Fruit fly (Drosophila melanogaster): ENCODE measurements around the gene CG12099.

Gene CG12099

DNA sequence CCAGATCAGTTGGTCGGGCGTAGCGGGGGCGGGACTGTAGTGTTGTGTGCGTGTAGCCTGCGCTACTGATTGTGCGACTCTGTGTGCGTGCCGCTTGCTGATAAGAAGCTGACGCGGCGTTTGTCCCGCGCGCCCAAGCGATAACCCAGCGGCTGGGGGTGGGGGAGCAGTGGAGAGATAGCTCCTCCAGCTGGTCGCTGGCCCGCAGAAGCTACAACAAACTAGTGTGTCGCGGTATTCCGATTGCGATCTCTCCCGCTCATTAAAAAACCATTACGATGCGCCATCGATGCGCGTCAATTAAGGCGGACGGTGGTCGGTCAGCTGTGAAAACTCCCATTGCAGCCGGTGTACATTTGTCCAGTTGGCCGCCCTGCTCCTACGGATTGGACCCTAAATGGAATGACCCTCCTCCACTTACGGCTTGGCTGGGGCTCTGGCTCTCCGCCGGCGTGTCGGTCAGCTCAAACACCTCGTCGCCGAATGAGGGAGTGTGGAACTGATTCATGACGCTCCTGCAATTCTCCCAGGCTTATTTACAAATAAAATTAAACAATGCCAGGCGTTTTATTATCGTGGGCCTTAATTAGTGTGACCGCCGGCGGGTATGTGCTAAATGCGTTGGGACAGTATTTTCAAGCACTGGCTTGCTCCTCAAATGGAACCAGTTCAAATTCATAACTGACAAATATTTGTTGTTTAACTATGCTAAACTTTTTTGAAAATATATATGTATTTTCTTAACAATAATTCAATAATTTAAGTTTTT lies 44.0 kb upstream of the CG12099 start, which contains the start of gene CG12104 (continued):
- TF ChIP-seq CG13424 (tag; optimal IDR thresholded peaks at IDR 0.05) (no peak), amos (GFP tag; IDR thresholded peaks at IDR 0.05; ENCODE audit: partially characterized antibody) (peak; percentile 35; the same call in 1 of the 2 replicates), phol (tag; optimal IDR thresholded peaks at IDR 0.05) (peak; percentile 16), CG10366 (GFP tag; IDR thresholded peaks at IDR 0.05) (no peak), zfh2 (GFP tag; optimal IDR thresholded peaks at IDR 0.05) (no peak), Sox100B (GFP tag; optimal IDR thresholded peaks at IDR 0.05) (no peak), Mes4 (GFP tag; optimal IDR thresholded peaks at IDR 0.05) (no peak), Side (GFP tag; optimal IDR thresholded peaks at IDR 0.05) (no peak), emc (GFP tag; optimal IDR thresholded peaks at IDR 0.05) (no peak), Blimp-1 (GFP tag; optimal IDR thresholded peaks at IDR 0.05) (no peak), CG14441 (GFP tag; IDR thresholded peaks at IDR 0.05) (no peak), repo (GFP tag; optimal IDR thresholded peaks at IDR 0.05) (no peak), Taf1 (GFP tag; IDR thresholded peaks at IDR 0.05) (no peak), ac (GFP tag; optimal IDR thresholded peaks at IDR 0.05) (no peak), E2f1 (GFP tag; IDR thresholded peaks at IDR 0.05) (no peak), CG8281 (tag; optimal IDR thresholded peaks at IDR 0.05) (no peak), CG14050 (GFP tag; IDR thresholded peaks at IDR 0.05) (no peak), bab2 (GFP tag; optimal IDR thresholded peaks at IDR 0.05) (no peak), CG8924 (tag; optimal IDR thresholded peaks at IDR 0.05) (no peak), Aef1 (GFP tag; IDR thresholded peaks at IDR 0.05) (no peak), B-H1 (GFP tag; IDR thresholded peaks at IDR 0.05) (no peak), CG10462 (GFP tag; optimal IDR thresholded peaks at IDR 0.05) (peak; percentile 24), Nf-YB (GFP tag; optimal IDR thresholded peaks at IDR 0.05) (no peak), nau (GFP tag; optimal IDR thresholded peaks at IDR 0.05) (no peak), pfk (GFP tag; optimal IDR thresholded peaks at IDR 0.05) (no peak), vvl (GFP tag; IDR thresholded peaks at IDR 0.05) (peak; percentile 37; the same call in 1 of the 2 replicates), CG6813 (GFP tag; optimal IDR thresholded peaks at IDR 0.05) (no peak), CG6854 (GFP tag; optimal IDR thresholded peaks at IDR 0.05) (no peak), CG16813 (GFP tag; IDR thresholded peaks at IDR 0.05; ENCODE audit: partially characterized antibody) (no peak), CG8290 (GFP tag; optimal IDR thresholded peaks at IDR 0.05) (no peak), CG8290 (tag; optimal IDR thresholded peaks at IDR 0.05) (peak in 1 of 2 experiments; percentile 13), dan (GFP tag; IDR thresholded peaks at IDR 0.05) (no peak), Mad (GFP tag; optimal IDR thresholded peaks at IDR 0.05) (no peak), Dip3 (GFP tag; optimal IDR thresholded peaks at IDR 0.05) (no peak), inv (GFP tag; IDR thresholded peaks at IDR 0.05; ENCODE audit: partially characterized antibody) (no peak), CG8089 (GFP tag; optimal IDR thresholded peaks at IDR 0.05) (no peak), Atf3 (GFP tag; optimal IDR thresholded peaks at IDR 0.05) (no peak), pho (GFP tag; optimal IDR thresholded peaks at IDR 0.05) (no peak), PHDP (tag; optimal IDR thresholded peaks at IDR 0.05) (peak; percentile 14), crol (GFP tag; IDR thresholded peaks at IDR 0.05) (peak; percentile 96), yki (optimal IDR thresholded peaks at IDR 0.05) (no peak), CG15269 (tag; optimal IDR thresholded peaks at IDR 0.05) (no peak), CG4328 (GFP tag; optimal IDR thresholded peaks at IDR 0.05) (no peak), CG15696 (tag; optimal IDR thresholded peaks at IDR 0.05) (no peak), MTF-1 (GFP tag; optimal IDR thresholded peaks at IDR 0.05; ENCODE audit: borderline replicate concordance) (no peak), CG3838 (GFP tag; optimal IDR thresholded peaks at IDR 0.05) (no peak), lilli (GFP tag; optimal IDR thresholded peaks at IDR 0.05) (no peak), cwo (GFP tag; optimal IDR thresholded peaks at IDR 0.05) (peak; percentile 40), CG9727 (GFP tag; optimal IDR thresholded peaks at IDR 0.05) (peak; percentile 42), dmrt11E (tag; optimal IDR thresholded peaks at IDR 0.05) (no peak)
